Worm (Caenorhabditis elegans): ENCODE measurements around the gene C47E8.9.

C47E8.9 gene

ce11 chrV:14686231-14687105 is 23.4 kb downstream of the C47E8.9 start (continued):
- TF ChIP-seq F55B11.4 (tag; optimal IDR thresholded peaks at IDR 0.05; ENCODE audit: borderline replicate concordance, insufficient read depth) = no peak
- TF ChIP-seq snpc-4 (GFP tag; optimal IDR thresholded peaks at IDR 0.05) = no peak
- no peak for TF ChIP-seq snpc-4 (tag; optimal IDR thresholded peaks at IDR 0.05)
- TF ChIP-seq chd-7 (tag; optimal IDR thresholded peaks at IDR 0.05) = no peak
- no peak for TF ChIP-seq zim-3 (tag; optimal IDR thresholded peaks at IDR 0.05)
- TF ChIP-seq egl-18 (GFP tag; IDR thresholded peaks at IDR 0.05) = no peak
- no peak for TF ChIP-seq unc-62 (GFP tag; optimal IDR thresholded peaks at IDR 0.05)
- no peak for TF ChIP-seq athp-1 (tag; optimal IDR thresholded peaks at IDR 0.05)
- no peak for TF ChIP-seq ceh-91 (GFP tag; IDR thresholded peaks at IDR 0.05)
- no peak for TF ChIP-seq madf-10 (tag; optimal IDR thresholded peaks at IDR 0.05)
- no peak for TF ChIP-seq attf-6 (GFP tag; IDR thresholded peaks at IDR 0.05)
- TF ChIP-seq ceh-27 (GFP tag; optimal IDR thresholded peaks at IDR 0.05) = no peak
- no peak for TF ChIP-seq Y53F4B.3 (GFP tag; IDR thresholded peaks at IDR 0.05)
- no peak for TF ChIP-seq D2030.7 (GFP tag; IDR thresholded peaks at IDR 0.05)
- no peak for TF ChIP-seq ztf-28 (GFP tag; IDR thresholded peaks at IDR 0.05)
- TF ChIP-seq lin-26 (GFP tag; IDR thresholded peaks at IDR 0.05) = peak; percentile 54
- no peak for TF ChIP-seq ccch-3 (GFP tag; optimal IDR thresholded peaks at IDR 0.05)
- no peak for TF ChIP-seq B0019.2 (GFP tag; conservative IDR thresholded peaks at IDR 0.05)
- no peak for TF ChIP-seq Y79H2A.3 (GFP tag; conservative IDR thresholded peaks at IDR 0.05)
- TF ChIP-seq bed-2 (GFP tag; IDR thresholded peaks at IDR 0.05) = no peak
- TF ChIP-seq B0336.3 (GFP tag; IDR thresholded peaks at IDR 0.05) = peak; percentile 13
- TF ChIP-seq snpc-1.1 (tag; optimal IDR thresholded peaks at IDR 0.05; ENCODE audit: insufficient read depth) = no peak
- TF ChIP-seq C17E4.6 (GFP tag; IDR thresholded peaks at IDR 0.05) = no peak
- TF ChIP-seq F23B12.7 (tag; optimal IDR thresholded peaks at IDR 0.05; ENCODE audit: insufficient read depth) = no peak
- no peak for TF ChIP-seq ceh-40 (GFP tag; IDR thresholded peaks at IDR 0.05)
- no peak for TF ChIP-seq sea-2 (GFP tag; IDR thresholded peaks at IDR 0.05)
- TF ChIP-seq die-1 (tag; optimal IDR thresholded peaks at IDR 0.05) = no peak
- no peak for TF ChIP-seq F49E8.2 (tag; optimal IDR thresholded peaks at IDR 0.05; ENCODE audit: insufficient read depth)
- TF ChIP-seq madf-6 (GFP tag; IDR thresholded peaks at IDR 0.05) = peak; percentile 19; the same call in 1 of the 2 replicates
- TF ChIP-seq ets-4 (GFP tag; optimal IDR thresholded peaks at IDR 0.05) = no peak
- no peak for TF ChIP-seq pbrm-1 (GFP tag; IDR thresholded peaks at IDR 0.05)
- no peak for TF ChIP-seq attf-5 (GFP tag; optimal IDR thresholded peaks at IDR 0.05)
- TF ChIP-seq nhr-27 (tag; optimal IDR thresholded peaks at IDR 0.05) = no peak
- TF ChIP-seq rcor-1 (GFP tag; IDR thresholded peaks at IDR 0.05) = peak; percentile 10; the same call in 1 of the 2 replicates
- no peak for TF ChIP-seq bed-1 (GFP tag; IDR thresholded peaks at IDR 0.05)
- no peak for TF ChIP-seq unc-130 (GFP tag; optimal IDR thresholded peaks at IDR 0.05)
- TF ChIP-seq efl-1 (GFP tag; optimal IDR thresholded peaks at IDR 0.05) = no peak
- TF ChIP-seq ceh-58 (GFP tag; IDR thresholded peaks at IDR 0.05) = no peak
- no peak for TF ChIP-seq aptf-3 (GFP tag; IDR thresholded peaks at IDR 0.05)
- no peak for TF ChIP-seq ceh-100 (GFP tag; IDR thresholded peaks at IDR 0.05)
- TF ChIP-seq hlh-12 (tag; optimal IDR thresholded peaks at IDR 0.05) = no peak
- no peak for TF ChIP-seq hlh-26 (GFP tag; conservative IDR thresholded peaks at IDR 0.05)
- TF ChIP-seq nfya-1 (tag; optimal IDR thresholded peaks at IDR 0.05; ENCODE audit: borderline replicate concordance, insufficient read depth) = no peak
- no peak for TF ChIP-seq hmg-1.2 (GFP tag; IDR thresholded peaks at IDR 0.05)
- TF ChIP-seq hrde-1 (tag; optimal IDR thresholded peaks at IDR 0.05; ENCODE audit: borderline replicate concordance) = no peak
- peak; percentile 67 for TF ChIP-seq dox-1 (GFP tag; IDR thresholded peaks at IDR 0.05)
- peak; percentile 21 for TF ChIP-seq sptf-2 (GFP tag; optimal IDR thresholded peaks at IDR 0.05)
